Fruit fly (Drosophila melanogaster): ENCODE measurements around the gene CG43400.
A peak's percentile ranks its signal among the peaks of the same experiment; 100 is the strongest.

dm6 chr2L:8471667-8472066 is 18.9 kb upstream of the CG43400 start:
- TF ChIP-seq tj (GFP tag; optimal IDR thresholded peaks at IDR 0.05) (no peak), kay (GFP tag; ENCODE audit: borderline replicate concordance) (peak; percentile 20), bab1 (GFP tag; optimal IDR thresholded peaks at IDR 0.05) (no peak), pad (GFP tag; optimal IDR thresholded peaks at IDR 0.05) (no peak), Hr96 (GFP tag; optimal IDR thresholded peaks at IDR 0.05) (no peak), Mnt (GFP tag; optimal IDR thresholded peaks at IDR 0.05) (no peak), CG5204 (GFP tag; optimal IDR thresholded peaks at IDR 0.05) (no peak), cic (GFP tag; optimal IDR thresholded peaks at IDR 0.05) (no peak)
